Fruit fly (Drosophila melanogaster): ENCODE results near the gene CG14570.

The CG14570 gene

DNA sequence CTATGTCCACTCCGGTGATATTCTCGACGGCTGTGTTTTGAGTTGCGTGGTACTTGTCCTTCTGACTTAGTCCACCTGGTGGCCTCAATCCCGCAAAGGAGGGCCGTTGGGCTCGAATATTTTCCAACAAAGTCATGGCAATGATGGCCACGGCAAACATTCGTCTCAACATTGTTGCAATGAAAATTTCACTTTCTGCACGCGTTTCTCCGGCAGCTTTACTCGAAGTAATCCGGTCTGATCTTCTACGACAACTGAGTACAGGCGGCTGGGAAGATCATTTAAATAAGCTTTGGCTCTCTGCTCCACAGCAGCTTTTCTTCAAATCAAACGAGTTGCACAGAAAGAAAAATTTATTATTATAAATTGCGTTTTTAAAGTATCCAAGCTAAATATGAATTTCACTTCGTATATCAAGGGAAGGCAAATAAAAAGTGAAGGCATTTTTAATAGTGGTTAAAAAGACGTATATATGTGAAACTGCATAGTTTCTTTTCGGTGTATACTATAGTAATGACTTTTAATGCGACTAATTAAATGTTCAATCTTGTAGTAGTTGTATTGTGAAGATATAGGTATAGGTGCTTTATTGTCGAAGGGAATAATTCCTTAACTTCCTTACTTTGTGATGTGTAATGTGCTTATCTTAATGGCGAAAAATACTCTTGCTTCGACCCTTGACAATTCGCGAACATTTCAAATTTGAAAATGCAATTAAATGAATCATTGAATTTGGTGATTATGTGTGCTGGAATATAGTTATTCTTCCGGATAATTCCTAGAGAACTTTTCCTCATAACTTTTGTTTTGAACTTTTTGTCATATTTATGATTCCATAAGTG lies 8.1 kb upstream of the CG14570 start, which contains the start of gene CG14567 (continued):
- TF ChIP-seq Poxn (GFP tag; IDR thresholded peaks at IDR 0.05) (no peak), pros (GFP tag; optimal IDR thresholded peaks at IDR 0.05) (no peak), Ptx1 (GFP tag; IDR thresholded peaks at IDR 0.05) (peak; percentile 42; the same call in 1 of the 2 replicates)

DNA sequence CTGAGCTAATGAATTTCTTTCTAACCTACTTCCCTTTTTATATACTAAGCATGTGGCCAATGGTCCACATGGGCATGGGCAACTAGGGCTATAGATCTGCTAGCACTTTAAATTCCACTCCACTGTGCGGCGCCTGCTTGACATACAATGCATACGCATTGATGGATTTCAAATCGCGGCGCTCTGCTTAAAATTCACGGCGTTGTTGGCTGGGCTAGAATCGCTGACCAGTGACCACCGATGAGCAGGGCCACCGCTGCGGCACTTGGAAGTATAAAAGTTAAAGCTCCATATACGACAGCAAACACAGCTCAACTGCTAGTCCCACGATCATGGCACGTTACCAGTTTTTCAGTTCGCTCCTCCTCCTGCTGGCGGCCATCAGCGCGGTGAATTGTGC lies 3.5 kb upstream of the CG14570 start, which contains the start of gene CG14573:
Gene CG14573, plus strand, starts transcription at position 301 of the 400 bp plus-strand sequence.
- TF ChIP-seq unc-4 (GFP tag; IDR thresholded peaks at IDR 0.05; ENCODE audit: partially characterized antibody) (no peak), CG7928 (GFP tag; optimal IDR thresholded peaks at IDR 0.05) (no peak), vvl (GFP tag; IDR thresholded peaks at IDR 0.05) (0 out of 2 replicates have a peak, but pooled peaks have one; percentile 28)

DNA sequence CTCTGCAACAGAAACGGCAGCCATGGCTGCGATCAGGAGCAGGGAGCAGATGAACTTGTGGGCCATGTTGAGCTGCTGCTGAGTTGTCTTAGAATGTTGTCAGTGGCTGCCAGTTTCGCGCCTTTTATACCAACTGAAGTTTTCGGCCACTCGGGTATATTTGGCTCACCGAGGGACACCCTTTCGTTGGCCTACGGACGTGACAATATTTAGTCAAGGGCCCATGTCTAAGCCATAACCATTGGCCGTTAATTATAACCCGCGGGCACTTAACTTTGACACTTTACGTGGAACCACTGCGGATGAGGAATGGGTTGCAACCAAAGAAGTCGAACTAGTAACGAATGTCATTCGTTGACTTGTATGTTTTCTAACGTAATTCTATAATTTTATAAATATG lies 3.1 kb upstream of the CG14570 start, which contains the start of gene CG14568:
Gene CG14568, minus strand, starts transcription at position 101 of the 400 bp plus-strand sequence.
- TF ChIP-seq HLH3B (GFP tag; IDR thresholded peaks at IDR 0.05) (no peak), onecut (GFP tag; IDR thresholded peaks at IDR 0.05) (no peak), Taf1 (GFP tag; IDR thresholded peaks at IDR 0.05) (no peak), Abd-B (GFP tag; optimal IDR thresholded peaks at IDR 0.05) (no peak), ind (GFP tag; optimal IDR thresholded peaks at IDR 0.05) (no peak), H15 (GFP tag; IDR thresholded peaks at IDR 0.05) (no peak), CG32772 (GFP tag; IDR thresholded peaks at IDR 0.05) (no peak), nom (GFP tag; optimal IDR thresholded peaks at IDR 0.05) (no peak), zf30C (GFP tag; optimal IDR thresholded peaks at IDR 0.05) (no peak), chm (GFP tag; IDR thresholded peaks at IDR 0.05) (no peak), CG32767 (GFP tag; IDR thresholded peaks at IDR 0.05) (no peak), CG13123 (GFP tag; optimal IDR thresholded peaks at IDR 0.05) (no peak), CG15601 (tag; optimal IDR thresholded peaks at IDR 0.05) (no peak), gsb-n (tag; optimal IDR thresholded peaks at IDR 0.05) (no peak)

DNA sequence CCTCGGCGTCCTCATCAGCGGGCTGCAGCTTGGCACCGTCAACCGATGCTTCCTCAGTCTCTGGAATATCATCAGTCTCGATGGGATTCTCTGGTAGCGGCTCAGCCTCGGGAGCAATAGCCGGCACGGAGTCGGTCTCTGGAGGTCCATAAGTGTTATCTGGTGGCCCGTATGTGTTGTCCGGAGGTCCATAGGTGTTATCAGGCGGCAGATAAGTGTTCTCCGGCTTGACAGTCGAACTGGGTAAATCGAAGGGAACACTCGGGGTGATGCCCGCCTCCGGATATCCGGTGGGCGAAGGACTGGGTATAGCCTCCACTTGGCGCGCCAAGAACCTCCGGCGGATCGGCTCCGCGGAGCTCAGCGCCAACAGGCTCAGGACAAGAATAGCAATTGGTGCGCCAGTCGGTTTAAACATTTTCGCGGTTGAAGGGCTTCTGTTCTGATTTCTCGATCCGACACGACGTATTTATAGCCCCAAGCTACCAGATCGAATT lies 898 bp upstream of the CG14570 start, which contains the start of gene CG14569:
Gene CG14569, minus strand, starts transcription at position 447 of the 497 bp plus-strand sequence.
- TF ChIP-seq CG11093 (GFP tag; IDR thresholded peaks at IDR 0.05) = no peak
- TF ChIP-seq gce (GFP tag; IDR thresholded peaks at IDR 0.05) = 0 out of 3 replicates have a peak, but pooled peaks have one; percentile 6
- no peak for TF ChIP-seq nmo (GFP tag; optimal IDR thresholded peaks at IDR 0.05)
- no peak for TF ChIP-seq Atf6 (GFP tag; IDR thresholded peaks at IDR 0.05)
- no peak for TF ChIP-seq CG4707 (GFP tag; optimal IDR thresholded peaks at IDR 0.05)
- peak; percentile 8 for TF ChIP-seq Med (GFP tag)
- TF ChIP-seq dysf (GFP tag; IDR thresholded peaks at IDR 0.05) = 0 out of 3 replicates have a peak, but pooled peaks have one; percentile 27
- no peak for TF ChIP-seq trem (tag; optimal IDR thresholded peaks at IDR 0.05)

DNA sequence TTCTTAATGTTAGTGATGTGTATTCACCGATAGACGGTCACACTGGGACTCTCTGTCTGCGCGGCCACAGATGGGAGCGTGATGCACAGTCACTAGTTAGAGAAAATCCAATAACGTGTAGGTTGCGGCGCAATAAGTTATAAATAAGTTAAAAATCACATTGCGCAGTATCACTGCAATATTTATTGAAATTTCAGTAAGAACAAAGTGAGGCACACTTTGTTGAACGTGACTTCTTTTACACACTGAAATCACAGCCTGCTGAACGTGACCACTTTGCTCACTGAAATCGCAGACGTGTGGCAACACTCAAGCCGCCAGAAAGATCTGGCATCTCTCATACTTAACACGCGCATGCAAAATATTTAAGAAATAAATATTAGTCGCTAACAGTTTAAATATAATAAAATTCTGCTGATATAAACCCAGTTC lies 1.6 kb downstream of the CG14570 start, which contains the start of the genes CG11247 and Polr2H:
Gene CG11247, minus strand, starts transcription at position 191 of the 432 bp plus-strand sequence.
Gene Polr2H, plus strand, starts transcription at position 317 of the 432 bp plus-strand sequence.
- TF ChIP-seq ATbp (GFP tag; optimal IDR thresholded peaks at IDR 0.05) (peak; percentile 62), NC2β (GFP tag; optimal IDR thresholded peaks at IDR 0.05) (peak; percentile 94), D (optimal IDR thresholded peaks at IDR 0.05) (no peak), D (GFP tag; optimal IDR thresholded peaks at IDR 0.05) (peak; percentile 77), CG18011 (GFP tag; optimal IDR thresholded peaks at IDR 0.05) (peak; percentile 79), bigmax (GFP tag; optimal IDR thresholded peaks at IDR 0.05) (no peak), CG33213 (GFP tag; optimal IDR thresholded peaks at IDR 0.05) (peak; percentile 90), CG17612 (GFP tag; IDR thresholded peaks at IDR 0.05) (peak; percentile 81), CG1792 (GFP tag; optimal IDR thresholded peaks at IDR 0.05) (peak; percentile 89), ewg (GFP tag; optimal IDR thresholded peaks at IDR 0.05) (peak; percentile 92), wek (GFP tag; optimal IDR thresholded peaks at IDR 0.05) (peak; percentile 49), gsb (GFP tag; IDR thresholded peaks at IDR 0.05) (peak; percentile 71; the same call in 1 of the 2 replicates), seq (GFP tag; IDR thresholded peaks at IDR 0.05) (peak; percentile 85), zen2 (GFP tag; IDR thresholded peaks at IDR 0.05; ENCODE audit: partially characterized antibody) (peak; percentile 58; the same call in 1 of the 3 replicates), CG8359 (GFP tag; optimal IDR thresholded peaks at IDR 0.05; ENCODE audit: borderline replicate concordance) (peak; percentile 57)
